Fruit fly (Drosophila melanogaster) whole organism, prepupa: ENCODE measurements around the gene CG5282.

Experiments used
- CG10631 ChIP-seq: fragments of 200-800 bp; sonication (Bioruptor generic); optimal IDR thresholded peaks from 2 replicates; lab custom pipeline; 2016; ENCODE audit warnings: missing biosample characterization, missing genetic modification characterization
- CG11294 ChIP-seq: fragments of 200-800 bp; sonication (Bioruptor generic); IDR thresholded peaks from 2 replicates; pipeline ENCODE4 v1.3.6; 2022; ENCODE audit warnings: missing biosample characterization, missing genetic modification characterization
- CG11762 ChIP-seq: fragments of 200-800 bp; sonication (Bioruptor generic); optimal IDR thresholded peaks from 3 replicates; lab custom pipeline; 2016; ENCODE audit warnings: missing biosample characterization, missing genetic modification characterization; ENCODE audit not compliant: insufficient read depth
- CG1621 ChIP-seq: fragments of 200-800 bp; sonication (Bioruptor generic); optimal IDR thresholded peaks from 3 replicates; lab custom pipeline; 2018; ENCODE audit warnings: missing biosample characterization, mild to moderate bottlenecking, missing genetic modification characterization
- CG16779 ChIP-seq: fragments of 200-800 bp; sonication (Bioruptor generic); optimal IDR thresholded peaks from 3 replicates; lab custom pipeline; 2017; ENCODE audit warnings: missing biosample characterization, mild to moderate bottlenecking, missing genetic modification characterization
- CG3032 ChIP-seq: fragments of 200-800 bp; optimal IDR thresholded peaks from 2 replicates; lab custom pipeline; 2019; ENCODE audit warnings: missing biosample characterization, mild to moderate bottlenecking, missing genetic modification characterization, moderate library complexity
- CG31627 ChIP-seq: fragments of 200-800 bp; sonication (Bioruptor generic); optimal IDR thresholded peaks from 3 replicates; lab custom pipeline; 2016; ENCODE audit warnings: missing biosample characterization, missing genetic modification characterization
- CG6163 ChIP-seq: fragments of 200-800 bp; sonication (Bioruptor generic); IDR thresholded peaks from 3 replicates; pipeline ENCODE4 v1.3.6; 2022; ENCODE audit warnings: missing biosample characterization, missing genetic modification characterization
- CG6276 ChIP-seq: fragments of 200-800 bp; sonication (Bioruptor generic); optimal IDR thresholded peaks from 2 replicates; lab custom pipeline; 2017; ENCODE audit warnings: missing biosample characterization, mild to moderate bottlenecking, missing genetic modification characterization
- CG6808 ChIP-seq: fragments of 200-800 bp; sonication (Bioruptor generic); optimal IDR thresholded peaks from 3 replicates; lab custom pipeline; 2017; ENCODE audit warnings: missing biosample characterization, missing genetic modification characterization, mild to moderate bottlenecking, moderate library complexity, missing genetic modification reagents
- CG6854 ChIP-seq: fragments of 200-800 bp; sonication (Bioruptor generic); optimal IDR thresholded peaks from 2 replicates; lab custom pipeline; 2017; ENCODE audit warnings: missing biosample characterization, mild to moderate bottlenecking, missing genetic modification characterization
- CG7368 ChIP-seq: fragments of 200-800 bp; sonication (Bioruptor generic); optimal IDR thresholded peaks from 3 replicates; lab custom pipeline; 2016; ENCODE audit warnings: missing biosample characterization, missing genetic modification characterization
- CG8319 ChIP-seq: fragments of 200-800 bp; sonication (Bioruptor generic); optimal IDR thresholded peaks from 3 replicates; lab custom pipeline; 2016; ENCODE audit warnings: missing biosample characterization, missing genetic modification characterization
- CG8632 ChIP-seq: fragments of 200-800 bp; sonication (Bioruptor generic); optimal IDR thresholded peaks from 3 replicates; lab custom pipeline; 2016; ENCODE audit warnings: missing biosample characterization, missing genetic modification characterization
- Eip75B ChIP-seq: fragments of 200-800 bp; sonication (Bioruptor generic); optimal IDR thresholded peaks from 3 replicates; lab custom pipeline; 2016; ENCODE audit warnings: missing biosample characterization, missing genetic modification characterization
- Eip93F ChIP-seq: fragments of 200-800 bp; sonication (Bioruptor generic); optimal IDR thresholded peaks from 2 replicates; lab custom pipeline; 2016; ENCODE audit warnings: missing biosample characterization, mild to moderate bottlenecking, missing genetic modification characterization
- Ets21C ChIP-seq: fragments of 200-800 bp; sonication (Bioruptor generic); optimal IDR thresholded peaks from 3 replicates; lab custom pipeline; 2016; ENCODE audit warnings: missing biosample characterization, missing genetic modification characterization
- Ets96B ChIP-seq: fragments of 200-800 bp; optimal IDR thresholded peaks from 2 replicates; lab custom pipeline; 2019; ENCODE audit warnings: missing biosample characterization, mild to moderate bottlenecking, missing genetic modification characterization, moderate library complexity
- Hr38 ChIP-seq: sonication (Bioruptor generic); optimal IDR thresholded peaks from 2 replicates; lab custom pipeline; 2016; ENCODE audit warnings: missing biosample characterization, missing genetic modification characterization
- Hr39 ChIP-seq: fragments of 200-800 bp; sonication (Bioruptor generic); optimal IDR thresholded peaks from 2 replicates; lab custom pipeline; 2016; ENCODE audit warnings: missing biosample characterization, missing genetic modification characterization
- Lpt ChIP-seq: fragments of 200-800 bp; sonication (Bioruptor generic); optimal IDR thresholded peaks from 3 replicates; lab custom pipeline; 2016; ENCODE audit warnings: missing biosample characterization, missing genetic modification characterization
- Met ChIP-seq: fragments of 200-800 bp; sonication (Bioruptor generic); optimal IDR thresholded peaks from 3 replicates; lab custom pipeline; 2016; ENCODE audit warnings: missing biosample characterization, missing genetic modification characterization
- OdsH ChIP-seq: fragments of 200-800 bp; sonication (Bioruptor generic); optimal IDR thresholded peaks from 3 replicates; lab custom pipeline; 2016; ENCODE audit warnings: missing biosample characterization, missing genetic modification characterization
- Sox102F ChIP-seq: fragments of 200-800 bp; sonication (Bioruptor generic); optimal IDR thresholded peaks from 2 replicates; lab custom pipeline; 2016; ENCODE audit warnings: missing biosample characterization, mild to moderate bottlenecking, missing genetic modification characterization
- Sox15 ChIP-seq: fragments of 200-800 bp; sonication (Bioruptor generic); optimal IDR thresholded peaks from 3 replicates; lab custom pipeline; 2016; ENCODE audit warnings: missing biosample characterization, missing genetic modification characterization
- achi ChIP-seq: fragments of 200-800 bp; sonication (Bioruptor generic); optimal IDR thresholded peaks from 3 replicates; lab custom pipeline; 2016; ENCODE audit warnings: missing biosample characterization, missing genetic modification characterization
- acj6 ChIP-seq: fragments of 200-800 bp; sonication (Bioruptor generic); optimal IDR thresholded peaks from 3 replicates; lab custom pipeline; 2016; ENCODE audit warnings: missing biosample characterization, missing genetic modification characterization
- dac ChIP-seq: fragments of 200-800 bp; sonication (Bioruptor generic); optimal IDR thresholded peaks from 2 replicates; lab custom pipeline; 2017; ENCODE audit warnings: missing biosample characterization, mild to moderate bottlenecking, missing genetic modification characterization
- fd59A ChIP-seq: fragments of 200-800 bp; sonication (Bioruptor generic); optimal IDR thresholded peaks from 2 replicates; lab custom pipeline; 2017; ENCODE audit warnings: missing biosample characterization, mild to moderate bottlenecking, missing genetic modification characterization, missing genetic modification reagents
- fd85E ChIP-seq: fragments of 200-800 bp; sonication (Bioruptor generic); optimal IDR thresholded peaks from 3 replicates; lab custom pipeline; 2016; ENCODE audit warnings: missing biosample characterization, missing genetic modification characterization
- lz ChIP-seq: fragments of 200-800 bp; sonication (Bioruptor generic); optimal IDR thresholded peaks from 3 replicates; lab custom pipeline; 2016; ENCODE audit warnings: missing biosample characterization, missing genetic modification characterization
- net ChIP-seq: fragments of 200-800 bp; sonication (Bioruptor generic); optimal IDR thresholded peaks from 3 replicates; lab custom pipeline; 2016; ENCODE audit warnings: missing biosample characterization, missing genetic modification characterization
- pdm3 ChIP-seq: fragments of 200-800 bp; sonication (Bioruptor generic); optimal IDR thresholded peaks from 3 replicates; lab custom pipeline; 2016; ENCODE audit warnings: missing biosample characterization, missing genetic modification characterization
- salr ChIP-seq, 2 experiments: fragments of 200-800 bp; sonication (Bioruptor generic); optimal IDR thresholded peaks; 3 replicates each; lab custom pipeline; 2016 to 2018; ENCODE audit warnings: missing biosample characterization in 2 of 2, missing genetic modification characterization in 2 of 2, mild to moderate bottlenecking in 1 of 2
- ss ChIP-seq, 2 experiments: fragments of 200-800 bp; sonication (Bioruptor generic); optimal IDR thresholded peaks; 2 replicates in 1 of 2; 3 replicates in 1 of 2; lab custom pipeline; 2017 to 2018; ENCODE audit warnings: mild to moderate bottlenecking in 2 of 2, missing biosample characterization in 2 of 2, missing genetic modification characterization in 2 of 2, moderate library complexity in 1 of 2
- svp ChIP-seq: fragments of 200-800 bp; sonication (Bioruptor generic); peaks from one replicate; lab custom pipeline; 2016; ENCODE audit warnings: missing biosample characterization, missing genetic modification characterization
- topi ChIP-seq: fragments of 200-800 bp; sonication (Bioruptor generic); optimal IDR thresholded peaks from 3 replicates; lab custom pipeline; 2016; ENCODE audit warnings: missing biosample characterization, missing genetic modification characterization
- vri ChIP-seq: fragments of 200-800 bp; sonication (Bioruptor generic); optimal IDR thresholded peaks from 3 replicates; lab custom pipeline; 2016; ENCODE audit warnings: missing biosample characterization, mild to moderate bottlenecking, missing genetic modification characterization

The CG5282 gene

DNA sequence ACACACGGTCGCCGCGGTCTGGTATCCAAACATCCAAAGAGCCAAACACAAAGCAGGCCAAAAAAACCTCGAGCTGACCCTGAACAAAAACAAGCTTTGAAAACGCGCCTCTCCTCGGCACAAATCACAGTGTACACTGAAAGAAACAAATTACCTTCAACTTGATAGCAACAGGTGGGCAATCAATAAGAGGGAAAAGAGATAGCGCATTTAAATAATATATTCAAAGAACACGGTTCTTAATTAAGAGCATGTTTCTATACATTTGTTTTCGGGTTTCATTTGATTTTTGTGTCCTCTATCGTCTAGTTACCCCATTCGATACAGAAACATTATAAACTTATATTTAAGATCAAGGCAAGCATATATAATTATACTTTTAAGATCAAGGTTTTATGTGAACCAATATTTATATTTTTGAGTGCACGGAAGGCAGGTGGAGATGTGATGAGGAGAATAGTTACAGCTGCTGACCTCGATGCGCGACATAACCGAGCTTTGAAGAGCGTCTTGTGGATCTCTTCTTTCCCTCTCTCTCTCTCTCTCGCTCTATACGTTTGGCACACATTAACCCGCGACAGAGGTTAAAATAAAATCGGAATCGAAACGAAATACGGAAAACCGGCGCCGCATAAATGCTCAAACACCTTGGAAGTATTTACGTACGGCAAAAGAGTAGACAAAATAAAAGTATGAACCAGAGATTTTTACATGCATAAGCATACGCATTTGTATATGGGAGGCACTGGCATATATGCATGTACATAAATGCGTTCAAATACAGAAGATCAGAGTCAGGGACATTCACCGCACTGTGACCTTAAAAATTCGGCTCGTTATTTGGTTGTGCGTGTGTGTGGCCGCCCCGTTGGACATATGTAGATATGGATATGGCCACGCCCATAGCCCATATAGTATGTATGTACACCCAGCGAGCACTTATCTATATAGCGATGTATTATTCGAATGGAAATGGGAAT, 27.3 kb downstream of the CG5282 start (continued):
- peak; percentile 69 for TF ChIP-seq CG16779 (tag; lab: Kevin White, UChicago)
- TF ChIP-seq net (GFP tag; lab: Kevin White, UChicago): peak; percentile 81
- TF ChIP-seq acj6: peak; percentile 81
- peak; percentile 50 for TF ChIP-seq Ets21C
- TF ChIP-seq CG8632 (GFP tag; lab: Kevin White, UChicago): peak; percentile 79
- TF ChIP-seq OdsH (GFP tag; lab: Kevin White, UChicago): peak; percentile 79
- TF ChIP-seq vri: peak; percentile 39
- peak; percentile 77 for TF ChIP-seq CG11762 (GFP tag; lab: Kevin White, UChicago)
- TF ChIP-seq Ets96B (tag; lab: Kevin White, UChicago): peak; percentile 79
- TF ChIP-seq salr (GFP tag; optimal IDR thresholded peaks at IDR 0.05; lab: Kevin White, UChicago): peak; percentile 34 to 85
- peak; percentile 75 for TF ChIP-seq fd59A (GFP tag; lab: Kevin White, UChicago)
- peak; percentile 84 for TF ChIP-seq Lpt (GFP tag; lab: Kevin White, UChicago)
- peak; percentile 73 for TF ChIP-seq topi (GFP tag; lab: Kevin White, UChicago)
- TF ChIP-seq lz: peak; percentile 78
- peak; percentile 82 for TF ChIP-seq dac (GFP tag; lab: Kevin White, UChicago)
- peak; percentile 72 for TF ChIP-seq CG3032
- peak; percentile 61 for TF ChIP-seq CG31627 (GFP tag; lab: Kevin White, UChicago)
- TF ChIP-seq CG6163 (GFP tag; lab: Robert Waterston, UW): peak; percentile 64
- peak; percentile 78 for TF ChIP-seq Sox102F (GFP tag; lab: Kevin White, UChicago)
- peak; percentile 70 for TF ChIP-seq Sox15 (GFP tag; lab: Kevin White, UChicago)
- peak; percentile 39 for TF ChIP-seq CG1621 (tag; lab: Kevin White, UChicago)
- TF ChIP-seq Eip75B (GFP tag; lab: Kevin White, UChicago): peak; percentile 88
- TF ChIP-seq achi (GFP tag; lab: Kevin White, UChicago): peak; percentile 80
- TF ChIP-seq svp (GFP tag; lab: Kevin White, UChicago): peak; percentile 89
- TF ChIP-seq Hr39 (GFP tag; lab: Kevin White, UChicago): peak; percentile 65
- peak in 1 of 2 experiments; percentile 54 for TF ChIP-seq ss (GFP tag; optimal IDR thresholded peaks at IDR 0.05; lab: Kevin White, UChicago)
- TF ChIP-seq Eip93F (GFP tag; lab: Kevin White, UChicago): peak; percentile 11
- TF ChIP-seq pdm3 (GFP tag; lab: Kevin White, UChicago): peak; percentile 85
- TF ChIP-seq Hr38 (GFP tag; lab: Kevin White, UChicago): no peak
- peak; percentile 2 for TF ChIP-seq fd85E (GFP tag; lab: Kevin White, UChicago)
- peak; percentile 65; the same call in 1 of the 2 replicates for TF ChIP-seq CG11294 (GFP tag; lab: Robert Waterston, UW)

- TF ChIP-seq CG10631 (GFP tag; lab: Kevin White, UChicago) (no peak), CG6276 (no peak), CG6854 (no peak), dac (GFP tag; lab: Kevin White, UChicago) (no peak), Met (GFP tag; lab: Kevin White, UChicago) (no peak), CG8632 (GFP tag; lab: Kevin White, UChicago) (no peak), Hr39 (GFP tag; lab: Kevin White, UChicago) (no peak), CG6808 (GFP tag; lab: Kevin White, UChicago) (no peak), Hr38 (GFP tag; lab: Kevin White, UChicago) (no peak), CG8319 (GFP tag; lab: Kevin White, UChicago) (no peak), acj6 (no peak), CG7368 (no peak)
- TF ChIP-seq, all 60 proteins: peak for 0
Observed at dm6 chr3L:20397770-20398169, 28.1 kb downstream of the CG5282 start.
